Worm (Caenorhabditis elegans) whole organism, L3 larva: Measurements from ENCODE around the gene F46G10.2.

Source experiments
- ZK546.5 ChIP-seq: sonication (generic microtip); optimal IDR thresholded peaks from 2 replicates; lab custom pipeline; 2017; ENCODE audit warnings: missing biosample characterization, missing genetic modification characterization
- aly-2 ChIP-seq: fragments of 150-350 bp; optimal IDR thresholded peaks from 2 replicates; lab custom pipeline; 2014; ENCODE audit warnings: missing biosample characterization, missing genetic modification characterization
- ama-1 ChIP-seq: fragments of 150-350 bp; optimal IDR thresholded peaks from 2 replicates; lab custom pipeline; 2018
- ceh-16 ChIP-seq: sonication (generic microtip); optimal IDR thresholded peaks from 2 replicates; lab custom pipeline; 2017; ENCODE audit warnings: missing biosample characterization, missing genetic modification characterization
- ceh-28 ChIP-seq: fragments of 150-350 bp; optimal IDR thresholded peaks from 2 replicates; lab custom pipeline; 2014; ENCODE audit warnings: missing biosample characterization, missing genetic modification reagents, missing genetic modification characterization
- ceh-82 ChIP-seq: fragments of 150-350 bp; optimal IDR thresholded peaks from 2 replicates; lab custom pipeline; 2014; ENCODE audit warnings: missing biosample characterization, missing genetic modification characterization
- ceh-9 ChIP-seq: sonication (generic microtip); optimal IDR thresholded peaks from 2 replicates; lab custom pipeline; 2018; ENCODE audit warnings: missing biosample characterization, missing genetic modification characterization
- daf-12 ChIP-seq: fragments of 150-350 bp; optimal IDR thresholded peaks from 2 replicates; lab custom pipeline; 2014; ENCODE audit warnings: missing biosample characterization, missing genetic modification reagents, missing genetic modification characterization
- egl-27 ChIP-seq: sonication (generic microtip); optimal IDR thresholded peaks from 4 replicates; lab custom pipeline; 2017; ENCODE audit warnings: missing biosample characterization, missing genetic modification reagents, missing genetic modification characterization
- egl-5 ChIP-seq: fragments of 150-350 bp; optimal IDR thresholded peaks from 2 replicates; lab custom pipeline; 2017; ENCODE audit warnings: missing biosample characterization, missing genetic modification reagents, missing genetic modification characterization, inconsistent platforms
- elt-1 ChIP-seq: fragments of 150-350 bp; optimal IDR thresholded peaks from 2 replicates; lab custom pipeline; 2014; ENCODE audit warnings: missing biosample characterization, missing genetic modification characterization
- elt-2 ChIP-seq: sonication (generic microtip); optimal IDR thresholded peaks from 2 replicates; lab custom pipeline; 2016; ENCODE audit warnings: missing genetic modification reagents, mild to moderate bottlenecking, missing genetic modification characterization, missing compliant biosample characterization
- elt-3 ChIP-seq, 3 experiments: fragments of 150-350 bp in 1 of 3; sonication (generic microtip) in 2 of 3; optimal IDR thresholded peaks; 2 replicates in 2 of 3; 4 replicates in 1 of 3; lab custom pipeline; 2014 to 2017; ENCODE audit warnings: missing biosample characterization in 3 of 3, missing genetic modification characterization in 3 of 3
- eor-1 ChIP-seq, 2 experiments: fragments of 150-350 bp; optimal IDR thresholded peaks; 2 replicates each; lab custom pipeline; 2014 to 2018; ENCODE audit warnings: missing biosample characterization in 2 of 2, missing genetic modification characterization in 2 of 2
- fkh-10 ChIP-seq: sonication (generic microtip); optimal IDR thresholded peaks from 2 replicates; lab custom pipeline; 2017; ENCODE audit warnings: missing biosample characterization, missing genetic modification reagents, missing genetic modification characterization
- fkh-2 ChIP-seq: fragments of 150-350 bp; optimal IDR thresholded peaks from 2 replicates; lab custom pipeline; 2014; ENCODE audit warnings: missing biosample characterization, missing genetic modification reagents, missing genetic modification characterization
- fos-1 ChIP-seq: fragments of 150-350 bp; optimal IDR thresholded peaks from 2 replicates; lab custom pipeline; 2014; ENCODE audit warnings: missing biosample characterization, missing genetic modification characterization
- hmg-11 ChIP-seq: sonication (generic microtip); optimal IDR thresholded peaks from 2 replicates; lab custom pipeline; 2016; ENCODE audit warnings: missing genetic modification characterization, missing compliant biosample characterization
- jun-1 ChIP-seq: fragments of 150-350 bp; optimal IDR thresholded peaks from 2 replicates; lab custom pipeline; 2014; ENCODE audit warnings: missing biosample characterization, missing genetic modification reagents, missing genetic modification characterization
- lin-15B ChIP-seq: fragments of 150-350 bp; optimal IDR thresholded peaks from 2 replicates; lab custom pipeline; 2014; ENCODE audit warnings: missing biosample characterization, missing genetic modification characterization
- lin-39 ChIP-seq: fragments of 150-350 bp; optimal IDR thresholded peaks from 2 replicates; lab custom pipeline; 2018; ENCODE audit warnings: missing biosample characterization, missing genetic modification reagents, missing genetic modification characterization
- lsy-12 ChIP-seq: sonication (generic microtip); optimal IDR thresholded peaks from 2 replicates; lab custom pipeline; 2016; ENCODE audit warnings: mild to moderate bottlenecking, missing genetic modification characterization, missing compliant biosample characterization
- mdl-1 ChIP-seq: fragments of 150-350 bp; optimal IDR thresholded peaks from 2 replicates; lab custom pipeline; 2014; ENCODE audit warnings: missing biosample characterization, missing genetic modification characterization
- mml-1 ChIP-seq: fragments of 150-350 bp; sonication (generic microtip); optimal IDR thresholded peaks from 3 replicates; lab custom pipeline; 2014; ENCODE audit warnings: missing biosample characterization, missing genetic modification characterization
- nfya-1 ChIP-seq: sonication (generic microtip); optimal IDR thresholded peaks from 2 replicates; lab custom pipeline; 2017; ENCODE audit warnings: missing genetic modification characterization, mild to moderate bottlenecking, missing compliant biosample characterization, antibody characterized with exemption, moderate library complexity; ENCODE audit not compliant: insufficient read depth
- nhr-11 ChIP-seq: fragments of 150-350 bp; optimal IDR thresholded peaks from 2 replicates; lab custom pipeline; 2014; ENCODE audit warnings: missing biosample characterization, missing genetic modification characterization
- nhr-12 ChIP-seq: fragments of 150-350 bp; optimal IDR thresholded peaks from 2 replicates; lab custom pipeline; 2014; ENCODE audit warnings: missing biosample characterization, missing genetic modification characterization
- nhr-23 ChIP-seq: fragments of 150-350 bp; optimal IDR thresholded peaks from 2 replicates; lab custom pipeline; 2014; ENCODE audit warnings: missing biosample characterization, missing genetic modification reagents, missing genetic modification characterization
- nhr-237 ChIP-seq: fragments of 150-350 bp; optimal IDR thresholded peaks from 2 replicates; lab custom pipeline; 2014; ENCODE audit warnings: missing biosample characterization, missing genetic modification characterization
- nhr-25 ChIP-seq: sonication (generic microtip); optimal IDR thresholded peaks from 2 replicates; lab custom pipeline; 2017; ENCODE audit warnings: missing biosample characterization, missing genetic modification characterization
- nhr-28 ChIP-seq: fragments of 150-350 bp; optimal IDR thresholded peaks from 2 replicates; lab custom pipeline; 2014; ENCODE audit warnings: missing biosample characterization, missing genetic modification characterization
- nhr-43 ChIP-seq: sonication (generic microtip); optimal IDR thresholded peaks from 2 replicates; lab custom pipeline; 2016; ENCODE audit warnings: mild to moderate bottlenecking, missing genetic modification characterization, missing compliant biosample characterization; ENCODE audit not compliant: poor library complexity, severe bottlenecking
- nhr-67 ChIP-seq: fragments of 150-350 bp; optimal IDR thresholded peaks from 2 replicates; lab custom pipeline; 2014; ENCODE audit warnings: missing biosample characterization, missing genetic modification characterization
- nhr-76 ChIP-seq: fragments of 150-350 bp; sonication (generic microtip); optimal IDR thresholded peaks from 5 replicates; lab custom pipeline; 2014; ENCODE audit warnings: missing biosample characterization, missing genetic modification characterization
- nhr-77 ChIP-seq: fragments of 150-350 bp; optimal IDR thresholded peaks from 2 replicates; lab custom pipeline; 2014; ENCODE audit warnings: missing biosample characterization, missing genetic modification characterization
- pqm-1 ChIP-seq: fragments of 150-350 bp; optimal IDR thresholded peaks from 2 replicates; lab custom pipeline; 2017; ENCODE audit warnings: missing biosample characterization, missing genetic modification characterization, inconsistent platforms
- sea-2 ChIP-seq: fragments of 150-350 bp; sonication (generic microtip); optimal IDR thresholded peaks from 4 replicates; lab custom pipeline; 2014; ENCODE audit warnings: missing biosample characterization, missing genetic modification reagents, missing genetic modification characterization
- skn-1 ChIP-seq: fragments of 150-350 bp; optimal IDR thresholded peaks from 2 replicates; lab custom pipeline; 2014; ENCODE audit warnings: missing biosample characterization, missing genetic modification characterization
- snpc-4 ChIP-seq: fragments of 150-350 bp; optimal IDR thresholded peaks from 2 replicates; lab custom pipeline; 2014; ENCODE audit warnings: missing biosample characterization, missing genetic modification characterization
- tbx-2 ChIP-seq: sonication (generic microtip); optimal IDR thresholded peaks from 2 replicates; lab custom pipeline; 2016; ENCODE audit warnings: mild to moderate bottlenecking, missing genetic modification characterization, missing compliant biosample characterization
- unc-39 ChIP-seq: sonication (generic microtip); optimal IDR thresholded peaks from 4 replicates; lab custom pipeline; 2017; ENCODE audit warnings: missing biosample characterization, missing genetic modification characterization
- unc-62 ChIP-seq: fragments of 150-350 bp; sonication (generic microtip); optimal IDR thresholded peaks from 4 replicates; lab custom pipeline; 2014; ENCODE audit warnings: missing biosample characterization, missing genetic modification reagents, missing genetic modification characterization
- zag-1 ChIP-seq: fragments of 150-350 bp; optimal IDR thresholded peaks from 2 replicates; lab custom pipeline; 2014; ENCODE audit warnings: missing biosample characterization, missing genetic modification characterization
- ztf-11 ChIP-seq: fragments of 150-350 bp; optimal IDR thresholded peaks from 2 replicates; lab custom pipeline; 2014; ENCODE audit warnings: missing biosample characterization, missing genetic modification characterization
- ztf-4 ChIP-seq: fragments of 150-350 bp; optimal IDR thresholded peaks from 2 replicates; lab custom pipeline; 2014; ENCODE audit warnings: missing biosample characterization, missing genetic modification characterization

Gene F46G10.2

DNA sequence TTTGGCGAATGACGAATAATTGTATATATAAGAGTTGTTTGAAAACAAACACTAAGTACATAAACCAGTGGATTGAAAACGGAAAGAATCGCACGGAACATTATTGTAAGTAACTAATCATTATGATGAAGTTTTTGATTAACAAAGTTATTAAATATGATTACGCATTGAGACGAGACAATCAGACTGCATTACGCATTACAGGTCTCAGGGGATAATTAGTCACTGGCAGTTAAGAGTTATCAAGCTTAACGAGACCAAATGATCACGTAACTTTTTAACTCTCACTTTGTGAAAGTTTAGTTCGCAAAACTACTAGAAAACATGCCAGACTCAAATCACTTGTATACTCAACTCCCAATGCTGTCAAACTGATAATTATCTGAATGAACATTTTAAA lies 19.4 kb upstream of the F46G10.2 start, which contains the start of gene srd-42:
TSS of gene srd-42 (minus strand) at position 101 of the 400 bp plus-strand sequence.
- TF ChIP-seq fkh-2 (no peak), pqm-1 (tag; lab: Kevin White, UChicago) (no peak), elt-3 (tag; optimal IDR thresholded peaks at IDR 0.05; lab: Kevin White, UChicago) (no peak), hmg-11 (tag; lab: Kevin White, UChicago) (no peak), ceh-9 (tag; lab: Kevin White, UChicago) (no peak), ztf-11 (tag; lab: Kevin White, UChicago) (no peak), nfya-1 (tag; lab: Kevin White, UChicago) (no peak), unc-39 (no peak), ZK546.5 (tag; lab: Kevin White, UChicago) (no peak), ama-1 (lab: Kevin White, UChicago) (no peak), ceh-28 (tag; lab: Kevin White, UChicago) (no peak), egl-5 (tag; lab: Kevin White, UChicago) (no peak), lin-39 (tag; lab: Kevin White, UChicago) (no peak), ceh-16 (tag; lab: Kevin White, UChicago) (no peak), lin-15B (no peak), nhr-23 (tag; lab: Kevin White, UChicago) (no peak), nhr-76 (tag; lab: Kevin White, UChicago) (no peak), nhr-12 (tag; lab: Kevin White, UChicago) (no peak), daf-12 (tag; lab: Kevin White, UChicago) (no peak), snpc-4 (no peak)

DNA sequence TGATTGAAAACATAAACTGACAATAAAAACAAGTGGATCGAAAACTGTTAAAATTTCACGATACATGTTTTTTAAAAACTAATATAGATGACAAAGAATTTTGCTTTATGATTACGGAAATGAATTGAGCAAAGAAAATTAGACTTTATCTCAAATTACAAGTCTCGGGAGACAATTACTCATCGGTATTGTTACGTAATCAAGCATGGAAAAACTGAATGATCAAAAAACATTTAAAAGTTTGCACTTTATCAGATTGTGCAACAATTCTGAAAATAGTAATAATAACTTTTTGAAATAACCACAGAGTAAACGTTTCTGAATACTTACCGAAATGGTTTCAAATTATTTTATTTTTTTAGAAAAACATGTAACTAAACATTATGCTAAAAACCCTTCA lies 17.0 kb upstream of the F46G10.2 start, which contains the start of gene srd-43:
TSS of gene srd-43 (minus strand) at position 66 of the 400 bp plus-strand sequence.
- TF ChIP-seq ztf-4 (tag; lab: Kevin White, UChicago), result no peak
- no peak for TF ChIP-seq pqm-1 (tag; lab: Kevin White, UChicago)
- TF ChIP-seq egl-5 (tag; lab: Kevin White, UChicago), result no peak
- no peak for TF ChIP-seq fos-1 (tag; lab: Kevin White, UChicago)
- no peak for TF ChIP-seq fkh-10 (GFP tag; lab: Kevin White, UChicago)
- TF ChIP-seq tbx-2, result no peak

DNA sequence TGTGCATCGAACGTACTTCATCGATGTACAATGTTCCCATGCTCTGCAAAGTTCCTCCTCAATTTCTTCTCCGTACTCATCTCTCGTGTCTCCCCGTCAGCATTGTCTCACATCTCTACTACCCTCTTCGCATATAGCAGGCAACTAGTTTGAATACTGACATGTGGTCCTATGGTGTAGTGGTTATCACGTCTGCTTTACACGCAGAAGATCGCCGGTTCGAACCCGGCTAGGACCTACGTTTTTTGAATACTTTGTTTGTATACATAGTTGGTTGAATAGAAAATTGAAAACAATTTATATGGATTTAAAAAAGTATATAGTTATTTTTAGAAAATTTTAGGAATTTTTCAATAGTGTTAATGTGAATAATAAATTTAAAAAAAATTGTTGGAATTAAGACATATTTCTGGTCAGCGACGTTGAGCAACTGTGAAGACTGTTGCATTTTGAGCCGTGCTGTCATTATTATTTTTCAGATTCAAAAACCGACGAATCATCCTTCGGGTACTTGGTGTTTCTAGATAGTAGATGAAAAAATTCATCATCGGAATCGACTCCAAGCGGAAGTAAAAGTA lies 15.8 kb upstream of the F46G10.2 start:
- peak; percentile 65 for TF ChIP-seq unc-62 (GFP tag; lab: Kevin White, UChicago)
- no peak for TF ChIP-seq unc-39
- no peak for TF ChIP-seq aly-2 (tag; lab: Kevin White, UChicago)
- TF ChIP-seq elt-1 (tag; lab: Kevin White, UChicago), result no peak
- TF ChIP-seq elt-3 (tag; optimal IDR thresholded peaks at IDR 0.05; lab: Kevin White, UChicago), result no peak
- peak; percentile 68 for TF ChIP-seq nfya-1 (tag; lab: Kevin White, UChicago)
- TF ChIP-seq elt-2 (tag; lab: Kevin White, UChicago), result peak; percentile 55
- no peak for TF ChIP-seq ceh-16 (tag; lab: Kevin White, UChicago)
- TF ChIP-seq fos-1 (tag; lab: Kevin White, UChicago), result no peak
- peak; percentile 85 for TF ChIP-seq nhr-43
- TF ChIP-seq skn-1 (tag; lab: Kevin White, UChicago), result peak; percentile 48
- TF ChIP-seq nhr-237 (tag; lab: Kevin White, UChicago), result no peak
- TF ChIP-seq fkh-10 (GFP tag; lab: Kevin White, UChicago), result peak; percentile 25
- no peak for TF ChIP-seq nhr-11 (tag; lab: Kevin White, UChicago)
- no peak for TF ChIP-seq ama-1 (lab: Kevin White, UChicago)
- TF ChIP-seq ceh-28 (tag; lab: Kevin White, UChicago), result peak; percentile 14
- peak; percentile 36 for TF ChIP-seq snpc-4
- TF ChIP-seq nhr-77, result no peak
- peak; percentile 83 for TF ChIP-seq tbx-2
- no peak for TF ChIP-seq nhr-28 (tag; lab: Kevin White, UChicago)
- no peak for TF ChIP-seq mdl-1
- TF ChIP-seq nhr-67, result no peak
- no peak for TF ChIP-seq fkh-2
- peak; percentile 75 for TF ChIP-seq lin-39 (tag; lab: Kevin White, UChicago)
- TF ChIP-seq pqm-1 (tag; lab: Kevin White, UChicago), result peak; percentile 1
- no peak for TF ChIP-seq mml-1 (tag; lab: Kevin White, UChicago)
- no peak for TF ChIP-seq ZK546.5 (tag; lab: Kevin White, UChicago)
- no peak for TF ChIP-seq nhr-76 (tag; lab: Kevin White, UChicago)
- peak; percentile 64 for TF ChIP-seq ceh-82
- peak; percentile 54 for TF ChIP-seq egl-5 (tag; lab: Kevin White, UChicago)
- peak; percentile 83 for TF ChIP-seq egl-27 (tag; lab: Kevin White, UChicago)
- TF ChIP-seq nhr-12 (tag; lab: Kevin White, UChicago), result no peak
- peak; percentile 76 for TF ChIP-seq jun-1 (tag; lab: Kevin White, UChicago)
- TF ChIP-seq zag-1 (tag; lab: Kevin White, UChicago), result no peak
- TF ChIP-seq ztf-11 (tag; lab: Kevin White, UChicago), result no peak
- TF ChIP-seq daf-12 (tag; lab: Kevin White, UChicago), result no peak
- peak; percentile 34 for TF ChIP-seq ceh-9 (tag; lab: Kevin White, UChicago)
- TF ChIP-seq nhr-25, result peak; percentile 19
- TF ChIP-seq hmg-11 (tag; lab: Kevin White, UChicago), result no peak
- no peak for TF ChIP-seq sea-2
- no peak for TF ChIP-seq ztf-4 (tag; lab: Kevin White, UChicago)
- TF ChIP-seq eor-1 (tag; optimal IDR thresholded peaks at IDR 0.05; lab: Kevin White, UChicago), result peak in 1 of 2 experiments; percentile 42
- TF ChIP-seq lsy-12, result peak; percentile 95
